Fruit fly (Drosophila melanogaster): ENCODE results near the gene CG45690.

DNA sequence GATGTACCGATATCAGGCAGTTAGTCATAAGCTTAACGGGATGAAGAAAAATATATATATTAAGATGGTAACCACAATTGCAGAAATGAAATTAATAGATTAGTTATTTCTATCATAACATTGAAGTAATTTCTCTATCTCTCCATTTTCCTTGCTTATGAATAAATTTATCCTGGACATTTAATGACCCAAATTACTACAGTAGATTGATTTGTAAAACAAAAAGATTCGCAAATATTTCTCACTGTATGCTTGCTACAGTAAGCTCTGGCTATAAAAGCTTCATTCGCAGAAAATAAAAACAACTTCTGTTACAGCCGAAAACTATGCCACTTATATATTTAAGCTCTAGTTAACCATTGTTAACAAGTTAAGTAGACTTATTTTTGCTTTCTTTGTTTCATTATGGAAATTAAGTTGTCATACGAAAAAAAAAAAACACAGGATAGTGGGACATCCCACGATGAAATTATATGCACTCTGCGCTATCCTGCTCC, 22.6 kb downstream of the CG45690 start, which contains the start of gene CG17105:
- TF ChIP-seq CG32121 (GFP tag; IDR thresholded peaks at IDR 0.05) (no peak), gl (tag; optimal IDR thresholded peaks at IDR 0.05) (no peak)

Measured in whole organism, pupa.